Worm (Caenorhabditis elegans): ENCODE measurements around the gene F36H5.9.

The F36H5.9 gene

DNA sequence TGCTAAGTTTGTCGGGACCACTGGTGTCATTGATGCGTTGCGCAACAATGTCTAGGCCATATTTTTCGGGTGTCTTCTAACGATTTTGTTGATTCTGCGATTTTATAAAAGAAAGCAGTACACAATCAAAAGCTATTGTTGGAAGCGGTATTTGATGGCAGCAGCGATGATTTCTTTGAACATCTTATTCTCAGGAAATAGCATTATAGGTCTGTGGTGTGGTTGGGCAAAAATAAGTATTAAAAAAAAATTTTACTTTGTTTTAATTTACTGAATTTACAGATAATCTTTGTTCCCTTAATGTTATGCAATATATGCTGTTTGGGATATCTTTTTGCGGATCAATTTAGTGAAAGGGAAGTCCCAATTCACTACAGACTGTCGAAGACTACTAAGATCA lies 4.1 kb upstream of the F36H5.9 start, which contains the start of gene F36H5.10:
F36H5.10 (plus strand) TSS at position 301 of the 400 bp plus-strand sequence.
- TF ChIP-seq pqm-1 (tag; optimal IDR thresholded peaks at IDR 0.05) (no peak), sea-2 (GFP tag; optimal IDR thresholded peaks at IDR 0.05) (no peak), nhr-12 (tag; optimal IDR thresholded peaks at IDR 0.05) (no peak), nhr-77 (tag; optimal IDR thresholded peaks at IDR 0.05) (no peak), nhr-23 (tag; optimal IDR thresholded peaks at IDR 0.05) (no peak), tbx-2 (tag; optimal IDR thresholded peaks at IDR 0.05) (no peak), fkh-2 (tag; optimal IDR thresholded peaks at IDR 0.05) (no peak), elt-1 (tag; optimal IDR thresholded peaks at IDR 0.05) (no peak), elt-2 (tag; optimal IDR thresholded peaks at IDR 0.05) (no peak), eor-1 (tag; optimal IDR thresholded peaks at IDR 0.05) (no peak), egl-5 (tag; optimal IDR thresholded peaks at IDR 0.05) (no peak), unc-39 (tag; optimal IDR thresholded peaks at IDR 0.05) (no peak), R02D3.7 (tag; optimal IDR thresholded peaks at IDR 0.05) (no peak), fos-1 (tag; optimal IDR thresholded peaks at IDR 0.05) (no peak), lin-15B (tag; optimal IDR thresholded peaks at IDR 0.05) (no peak), elt-3 (tag; optimal IDR thresholded peaks at IDR 0.05) (no peak), nhr-11 (tag; optimal IDR thresholded peaks at IDR 0.05) (no peak), aly-2 (tag; optimal IDR thresholded peaks at IDR 0.05) (no peak), ceh-82 (tag; optimal IDR thresholded peaks at IDR 0.05) (no peak), ceh-16 (tag; optimal IDR thresholded peaks at IDR 0.05) (no peak)

DNA sequence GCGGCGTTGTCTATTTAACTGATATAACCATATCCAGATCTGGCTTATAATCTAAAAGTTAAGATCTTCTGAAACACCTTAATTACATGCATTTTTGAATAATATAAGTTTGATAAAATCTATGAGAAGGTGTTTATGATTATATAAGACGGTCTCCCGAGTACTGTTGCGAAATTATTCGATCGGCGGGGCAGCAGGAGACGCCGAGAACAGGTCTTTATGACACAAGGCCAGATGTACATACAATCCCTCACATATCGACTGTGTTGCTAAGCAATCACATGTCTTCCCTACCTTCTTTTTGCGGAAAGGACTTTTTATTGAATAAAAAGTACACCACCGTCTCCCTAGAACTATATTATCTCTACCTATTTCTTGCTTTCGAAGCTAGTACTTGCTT lies 3.7 kb upstream of the F36H5.9 start, which contains the start of gene fbxb-53:
fbxb-53 (plus strand) TSS at position 301 of the 400 bp plus-strand sequence.
- no peak for TF ChIP-seq egl-27 (tag; optimal IDR thresholded peaks at IDR 0.05)
- no peak for TF ChIP-seq nfya-1 (tag; optimal IDR thresholded peaks at IDR 0.05; ENCODE audit: insufficient read depth)
- no peak for TF ChIP-seq ceh-9 (tag; optimal IDR thresholded peaks at IDR 0.05)
- TF ChIP-seq daf-12 (tag; optimal IDR thresholded peaks at IDR 0.05) = no peak
- TF ChIP-seq elt-1 (tag; optimal IDR thresholded peaks at IDR 0.05) = no peak
- TF ChIP-seq nhr-28 (tag; optimal IDR thresholded peaks at IDR 0.05) = no peak
- no peak for TF ChIP-seq ceh-82 (tag; optimal IDR thresholded peaks at IDR 0.05)
- TF ChIP-seq lsy-12 (tag; optimal IDR thresholded peaks at IDR 0.05) = no peak
- TF ChIP-seq aly-2 (tag; optimal IDR thresholded peaks at IDR 0.05) = no peak
- no peak for TF ChIP-seq lin-39 (tag; optimal IDR thresholded peaks at IDR 0.05)
- no peak for TF ChIP-seq mml-1 (tag; optimal IDR thresholded peaks at IDR 0.05)
- no peak for TF ChIP-seq tbx-2 (tag; optimal IDR thresholded peaks at IDR 0.05)
- no peak for TF ChIP-seq unc-39 (tag; optimal IDR thresholded peaks at IDR 0.05)
- no peak for TF ChIP-seq hmg-11 (tag; optimal IDR thresholded peaks at IDR 0.05)
- TF ChIP-seq nhr-25 (tag; optimal IDR thresholded peaks at IDR 0.05) = no peak
- no peak for TF ChIP-seq fkh-10 (GFP tag; optimal IDR thresholded peaks at IDR 0.05)
- no peak for TF ChIP-seq pqm-1 (tag; optimal IDR thresholded peaks at IDR 0.05)
- TF ChIP-seq lin-15B (tag; optimal IDR thresholded peaks at IDR 0.05) = no peak
- TF ChIP-seq nhr-237 (tag; optimal IDR thresholded peaks at IDR 0.05) = no peak
- no peak for TF ChIP-seq sea-2 (GFP tag; optimal IDR thresholded peaks at IDR 0.05)

DNA sequence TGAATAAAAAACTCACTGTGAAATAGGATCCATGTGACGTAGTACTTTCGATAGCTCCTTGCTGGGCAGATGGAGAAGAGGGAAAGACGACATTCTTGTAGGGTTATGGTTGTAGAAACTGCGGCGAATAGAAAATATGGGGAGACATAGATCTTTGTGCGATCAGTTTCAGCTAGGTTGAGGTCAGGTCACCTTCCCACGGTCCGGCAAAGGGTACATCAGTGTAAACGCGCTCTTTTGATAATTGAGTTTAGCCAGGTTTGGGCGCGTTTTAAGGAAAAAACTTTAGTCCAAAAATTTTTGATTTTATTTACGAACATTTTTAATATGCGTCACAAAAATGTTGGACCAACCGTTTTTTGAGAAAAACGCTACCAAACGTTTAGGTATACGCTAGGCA lies 3.2 kb upstream of the F36H5.9 start, which contains the start of gene F36H5.17:
F36H5.17 (minus strand) TSS at position 101 of the 400 bp plus-strand sequence.
- TF ChIP-seq mml-1 (tag; optimal IDR thresholded peaks at IDR 0.05) = no peak
- TF ChIP-seq daf-12 (tag; optimal IDR thresholded peaks at IDR 0.05) = no peak
- no peak for TF ChIP-seq nhr-43 (tag; optimal IDR thresholded peaks at IDR 0.05; ENCODE audit: poor library complexity, severe bottlenecking)
- no peak for TF ChIP-seq nfya-1 (tag; optimal IDR thresholded peaks at IDR 0.05; ENCODE audit: insufficient read depth)

DNA sequence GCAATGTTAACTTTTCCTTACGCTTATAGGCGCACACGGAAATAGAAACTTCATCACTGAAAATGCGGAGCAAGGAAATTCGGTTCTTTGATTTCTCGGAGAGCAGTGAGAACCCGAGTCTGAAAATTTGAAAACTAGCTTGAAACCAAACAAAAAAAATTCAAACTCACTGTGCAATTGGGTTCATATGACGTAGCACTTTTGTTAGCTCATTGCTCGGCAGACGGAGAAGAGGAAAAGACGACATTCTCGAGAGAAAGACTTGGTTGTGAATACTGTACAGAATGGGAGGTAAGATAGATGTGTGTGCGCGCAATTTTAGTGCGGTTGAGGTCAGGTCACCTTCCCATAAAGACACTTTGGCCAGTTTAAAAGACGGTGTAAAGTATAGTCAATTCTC lies 2.5 kb downstream of the F36H5.9 start, which contains the start of the genes F36H5.13 and F36H5.8:
F36H5.13 (minus strand) TSS at position 101 of the 400 bp plus-strand sequence.
F36H5.8 (minus strand) TSS at position 274 of the 400 bp plus-strand sequence.
- TF ChIP-seq snpc-4 (tag; optimal IDR thresholded peaks at IDR 0.05) (no peak), lsy-12 (tag; optimal IDR thresholded peaks at IDR 0.05) (no peak), fos-1 (tag; optimal IDR thresholded peaks at IDR 0.05) (no peak), nhr-23 (tag; optimal IDR thresholded peaks at IDR 0.05) (no peak), ZK546.5 (tag; optimal IDR thresholded peaks at IDR 0.05) (no peak), jun-1 (tag; optimal IDR thresholded peaks at IDR 0.05) (no peak), R02D3.7 (tag; optimal IDR thresholded peaks at IDR 0.05) (no peak), lin-15B (tag; optimal IDR thresholded peaks at IDR 0.05) (no peak), egl-27 (tag; optimal IDR thresholded peaks at IDR 0.05) (no peak), ztf-11 (tag; optimal IDR thresholded peaks at IDR 0.05) (no peak), hmg-11 (tag; optimal IDR thresholded peaks at IDR 0.05) (no peak), nhr-43 (tag; optimal IDR thresholded peaks at IDR 0.05; ENCODE audit: poor library complexity, severe bottlenecking) (no peak)
